Fruit fly (Drosophila melanogaster): ENCODE results near the gene IntS11.

DNA sequence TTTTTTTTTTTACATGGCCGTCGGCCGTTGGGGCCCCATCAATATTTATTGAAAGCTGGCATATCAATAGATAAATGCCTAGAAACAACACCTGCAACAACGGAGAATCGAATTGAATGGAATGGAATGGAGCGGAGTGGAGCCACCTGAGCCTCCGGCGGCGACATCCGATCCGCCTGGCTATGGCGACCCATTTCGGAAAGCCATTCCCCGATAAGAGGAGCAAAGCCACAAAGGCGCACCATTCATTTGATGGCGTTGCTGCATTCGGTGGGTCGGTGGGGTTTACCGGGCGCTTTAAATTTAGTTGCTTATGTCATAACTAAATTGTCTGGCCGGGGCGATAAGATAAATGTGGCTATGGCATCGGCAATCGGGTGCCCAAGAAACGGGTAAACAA is 36.7 kb downstream of the IntS11 start:
- no peak for TF ChIP-seq CG1620 (GFP tag; optimal IDR thresholded peaks at IDR 0.05)
- no peak for TF ChIP-seq Mnt (GFP tag; optimal IDR thresholded peaks at IDR 0.05)
